Worm (Caenorhabditis elegans): ENCODE data around the gene ivns-1.

The ivns-1 gene

DNA sequence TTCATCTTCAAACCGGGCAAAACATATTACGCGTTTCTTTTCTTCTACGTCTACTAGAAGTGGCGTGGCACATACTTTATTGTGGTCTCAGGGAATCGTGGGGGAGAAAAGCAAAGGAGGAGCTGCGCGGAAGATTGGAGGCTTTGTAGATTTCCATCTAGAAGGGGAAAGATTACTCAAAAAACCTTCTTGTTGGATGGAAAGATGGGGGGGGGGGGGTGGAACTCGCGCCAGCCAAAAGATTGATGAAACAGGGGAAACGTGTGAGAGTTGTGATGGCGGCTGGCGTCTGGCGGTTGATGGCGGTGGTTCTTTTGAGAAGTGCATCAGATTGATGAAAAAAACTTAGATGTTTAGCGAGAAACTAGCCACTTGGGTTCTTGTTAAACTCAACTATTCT, 44.7 kb downstream of the ivns-1 start:
- TF ChIP-seq nhr-237 (tag; optimal IDR thresholded peaks at IDR 0.05): no peak
- TF ChIP-seq bed-3 (GFP tag; optimal IDR thresholded peaks at IDR 0.05): no peak

ce11 chrX:12586352-12586751, 47.8 kb downstream of the ivns-1 start, which contains the start of gene T24D5.2:
T24D5.2 (minus strand) TSS chrX:12586452.
- TF ChIP-seq ceh-83 (GFP tag; optimal IDR thresholded peaks at IDR 0.05): no peak
- TF ChIP-seq unc-120 (tag; optimal IDR thresholded peaks at IDR 0.05; ENCODE audit: poor library complexity, severe bottlenecking): no peak
- TF ChIP-seq cnd-1 (tag; optimal IDR thresholded peaks at IDR 0.05): no peak

DNA sequence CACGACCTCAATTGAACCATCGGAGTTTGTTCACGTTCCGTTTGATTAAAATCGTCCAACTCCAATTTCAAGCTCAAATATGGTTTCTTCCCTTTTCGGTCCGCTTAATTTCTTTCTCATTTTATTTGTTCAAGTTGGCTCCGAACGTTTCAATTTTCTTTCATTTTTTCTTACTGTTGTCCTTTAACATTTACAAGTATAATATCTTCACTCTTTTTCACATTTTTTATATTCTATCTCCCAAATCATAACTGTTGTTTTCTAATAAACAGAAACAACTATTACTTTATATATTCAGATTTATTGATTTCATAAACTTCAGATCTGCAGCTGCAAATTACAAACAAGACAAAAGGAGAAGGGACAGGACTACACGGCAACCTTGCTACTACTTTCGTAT, 50.7 kb downstream of the ivns-1 start:
- TF ChIP-seq nhr-12 (tag; optimal IDR thresholded peaks at IDR 0.05): no peak
- TF ChIP-seq snpc-4 (tag; optimal IDR thresholded peaks at IDR 0.05): no peak
- TF ChIP-seq ces-1 (GFP tag; optimal IDR thresholded peaks at IDR 0.05): no peak
- TF ChIP-seq mls-2 (tag; optimal IDR thresholded peaks at IDR 0.05): no peak
- no peak for TF ChIP-seq sem-2 (GFP tag; optimal IDR thresholded peaks at IDR 0.05)
- TF ChIP-seq ztf-11 (tag; optimal IDR thresholded peaks at IDR 0.05): no peak
- no peak for TF ChIP-seq mab-5 (tag; optimal IDR thresholded peaks at IDR 0.05)
- no peak for TF ChIP-seq bed-3 (GFP tag; optimal IDR thresholded peaks at IDR 0.05)
- no peak for TF ChIP-seq flh-1 (GFP tag; optimal IDR thresholded peaks at IDR 0.05)
- TF ChIP-seq ceh-39 (tag; optimal IDR thresholded peaks at IDR 0.05): no peak
- no peak for TF ChIP-seq nhr-237 (tag; optimal IDR thresholded peaks at IDR 0.05)
- TF ChIP-seq M03D4.4 (tag; optimal IDR thresholded peaks at IDR 0.05): no peak
- TF ChIP-seq nhr-2 (tag; optimal IDR thresholded peaks at IDR 0.05): no peak

- no peak for TF ChIP-seq nhr-76 (tag; optimal IDR thresholded peaks at IDR 0.05)
- no peak for TF ChIP-seq unc-120 (tag; optimal IDR thresholded peaks at IDR 0.05; ENCODE audit: poor library complexity, severe bottlenecking)
- no peak for TF ChIP-seq mab-5 (tag; optimal IDR thresholded peaks at IDR 0.05)
- TF ChIP-seq mls-2 (tag; optimal IDR thresholded peaks at IDR 0.05): no peak
- TF ChIP-seq tbx-8 (GFP tag; optimal IDR thresholded peaks at IDR 0.05): no peak
- TF ChIP-seq drap-1 (GFP tag; optimal IDR thresholded peaks at IDR 0.05): no peak
- no peak for TF ChIP-seq nhr-28 (tag; optimal IDR thresholded peaks at IDR 0.05)
- TF ChIP-seq sem-2 (GFP tag; optimal IDR thresholded peaks at IDR 0.05): no peak
- TF ChIP-seq pha-4 (tag; optimal IDR thresholded peaks at IDR 0.05): no peak
- TF ChIP-seq bed-3 (GFP tag; optimal IDR thresholded peaks at IDR 0.05): no peak
- TF ChIP-seq lin-32 (GFP tag; optimal IDR thresholded peaks at IDR 0.05): no peak
- TF ChIP-seq ceh-83 (GFP tag; optimal IDR thresholded peaks at IDR 0.05): no peak
- TF ChIP-seq lin-13 (tag; optimal IDR thresholded peaks at IDR 0.05): no peak
- no peak for TF ChIP-seq mep-1 (tag; optimal IDR thresholded peaks at IDR 0.05)
- TF ChIP-seq lsy-2 (tag; optimal IDR thresholded peaks at IDR 0.05): no peak
- TF ChIP-seq unc-62 (GFP tag; optimal IDR thresholded peaks at IDR 0.05): no peak
- TF ChIP-seq ceh-43 (GFP tag; optimal IDR thresholded peaks at IDR 0.05): no peak
Observed at ce11 chrX:12579774-12580173, 54.4 kb downstream of the ivns-1 start, which contains the start of gene T24D5.3. T24D5.3 (plus strand) TSS chrX:12580074.
